Worm (Caenorhabditis elegans): Measurements from ENCODE around the gene lgc-57.

DNA sequence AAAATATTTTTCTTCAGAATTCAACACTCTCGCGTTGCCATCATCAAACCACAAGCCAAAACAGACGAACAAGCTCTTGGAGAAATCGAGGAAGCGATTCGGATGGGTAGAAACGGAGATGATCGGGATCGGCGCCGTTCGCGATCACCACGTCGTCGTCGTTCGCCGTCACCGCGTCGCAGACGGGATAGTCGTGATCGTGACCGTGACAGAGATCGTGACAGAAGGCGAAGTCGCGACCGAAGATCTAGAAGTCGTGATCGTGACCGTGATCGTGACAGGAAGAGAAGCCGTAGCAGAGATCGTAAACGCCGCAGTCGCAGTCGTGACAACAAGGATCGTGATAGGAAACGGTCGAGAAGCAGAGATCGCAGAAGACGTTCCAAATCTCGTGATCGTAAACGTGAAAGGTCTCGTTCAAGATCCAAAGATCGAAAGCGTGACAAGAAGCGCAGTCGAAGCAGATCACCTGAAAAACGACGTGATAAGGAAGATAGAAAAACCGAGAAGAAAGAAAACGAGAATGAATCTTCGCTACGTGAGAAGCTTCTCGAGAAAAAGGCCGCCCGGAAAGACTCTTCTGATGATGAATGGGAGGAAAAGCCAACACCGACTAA lies 33.3 kb upstream of the lgc-57 start:
- no peak for TF ChIP-seq flt-1 (GFP tag; IDR thresholded peaks at IDR 0.05)
- no peak for TF ChIP-seq cog-1 (tag; optimal IDR thresholded peaks at IDR 0.05)
- TF ChIP-seq tab-1 (GFP tag; IDR thresholded peaks at IDR 0.05), result no peak

Data from whole organism, midembryonic.